Fruit fly (Drosophila melanogaster): ENCODE results near the gene Mayo.

The Mayo gene

DNA sequence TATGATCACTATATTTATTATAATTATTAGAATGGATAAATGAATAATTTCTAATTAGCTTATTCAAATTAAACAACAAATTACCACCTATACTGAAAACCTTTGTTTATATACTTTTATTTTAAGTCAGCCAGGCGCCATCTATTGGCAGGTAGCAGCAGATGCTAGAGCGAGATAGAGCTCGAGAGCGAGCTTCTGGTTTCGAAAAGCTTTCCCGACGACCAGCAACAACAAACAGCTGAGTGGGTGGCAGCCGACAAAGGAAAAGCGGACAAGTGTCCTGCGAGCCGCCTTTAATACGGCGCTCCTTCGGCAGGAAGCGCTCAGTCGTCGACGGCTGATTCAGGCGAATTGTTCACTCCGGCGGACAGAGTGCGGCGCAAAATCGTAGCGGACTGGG, 25.1 kb upstream of the Mayo start, which contains the start of gene Gycbeta100B (continued):
- TF ChIP-seq knrl (GFP tag; IDR thresholded peaks at IDR 0.05; ENCODE audit: partially characterized antibody): no peak
- TF ChIP-seq CkIIα-i1 (GFP tag; IDR thresholded peaks at IDR 0.05): no peak
- TF ChIP-seq lmd (GFP tag; IDR thresholded peaks at IDR 0.05): peak; percentile 15; the same call in 1 of the 2 replicates
- TF ChIP-seq gcm2 (GFP tag; optimal IDR thresholded peaks at IDR 0.05): no peak
- no peak for TF ChIP-seq CG31388 (GFP tag; optimal IDR thresholded peaks at IDR 0.05)
- TF ChIP-seq repo (GFP tag; optimal IDR thresholded peaks at IDR 0.05): no peak
- no peak for TF ChIP-seq CG32772 (GFP tag; IDR thresholded peaks at IDR 0.05)
- TF ChIP-seq Scr (GFP tag; IDR thresholded peaks at IDR 0.05; ENCODE audit: partially characterized antibody): no peak
- no peak for TF ChIP-seq Side (GFP tag; optimal IDR thresholded peaks at IDR 0.05)
- no peak for TF ChIP-seq kay (GFP tag; optimal IDR thresholded peaks at IDR 0.05)
- TF ChIP-seq CG15011 (GFP tag; optimal IDR thresholded peaks at IDR 0.05): no peak
- TF ChIP-seq CG8290 (GFP tag; optimal IDR thresholded peaks at IDR 0.05): no peak
- peak in 1 of 2 experiments; percentile 44 for TF ChIP-seq CG8290 (tag; optimal IDR thresholded peaks at IDR 0.05)
- TF ChIP-seq fd3F (GFP tag; optimal IDR thresholded peaks at IDR 0.05): no peak
- TF ChIP-seq insv (GFP tag; optimal IDR thresholded peaks at IDR 0.05): no peak
- TF ChIP-seq kni (GFP tag; optimal IDR thresholded peaks at IDR 0.05): no peak
- TF ChIP-seq CG7786 (GFP tag; optimal IDR thresholded peaks at IDR 0.05): no peak
- no peak for TF ChIP-seq CG1233 (GFP tag; optimal IDR thresholded peaks at IDR 0.05)
- no peak for TF ChIP-seq CG8765 (GFP tag; IDR thresholded peaks at IDR 0.05)
- TF ChIP-seq vnd (GFP tag; IDR thresholded peaks at IDR 0.05; ENCODE audit: partially characterized antibody): no peak
- no peak for TF ChIP-seq CG34224 (GFP tag; IDR thresholded peaks at IDR 0.05; ENCODE audit: partially characterized antibody)
- TF ChIP-seq CG12744 (GFP tag; optimal IDR thresholded peaks at IDR 0.05): no peak
- TF ChIP-seq so (GFP tag; IDR thresholded peaks at IDR 0.05): no peak
- TF ChIP-seq CG9876 (GFP tag; optimal IDR thresholded peaks at IDR 0.05): no peak
- TF ChIP-seq CG6272 (GFP tag; IDR thresholded peaks at IDR 0.05): no peak
- no peak for TF ChIP-seq Vsx1 (GFP tag; optimal IDR thresholded peaks at IDR 0.05)
- TF ChIP-seq E2f1 (GFP tag; IDR thresholded peaks at IDR 0.05): peak; percentile 52; the same call in 1 of the 2 replicates
- TF ChIP-seq PHDP (tag; optimal IDR thresholded peaks at IDR 0.05): peak; percentile 55
- TF ChIP-seq Xbp1 (GFP tag; optimal IDR thresholded peaks at IDR 0.05): peak; percentile 44
- TF ChIP-seq unpg (GFP tag; optimal IDR thresholded peaks at IDR 0.05): peak; percentile 42
- no peak for TF ChIP-seq CG31224 (GFP tag; IDR thresholded peaks at IDR 0.05)
- no peak for TF ChIP-seq CG18764 (GFP tag; optimal IDR thresholded peaks at IDR 0.05)
- no peak for TF ChIP-seq trh (GFP tag; optimal IDR thresholded peaks at IDR 0.05)
- TF ChIP-seq gt (GFP tag; IDR thresholded peaks at IDR 0.05): no peak
- TF ChIP-seq jing (GFP tag; optimal IDR thresholded peaks at IDR 0.05): no peak
- no peak for TF ChIP-seq CG14710 (tag; optimal IDR thresholded peaks at IDR 0.05)
- 0 out of 2 replicates have a peak, but pooled peaks have one; percentile 32 for TF ChIP-seq Adf1 (GFP tag; IDR thresholded peaks at IDR 0.05)
- TF ChIP-seq CG6689 (GFP tag; IDR thresholded peaks at IDR 0.05): no peak
- no peak for TF ChIP-seq C15 (GFP tag; IDR thresholded peaks at IDR 0.05)
- peak; percentile 14 for TF ChIP-seq cwo (GFP tag; optimal IDR thresholded peaks at IDR 0.05)
- no peak for TF ChIP-seq gsb-n (tag; optimal IDR thresholded peaks at IDR 0.05)
- no peak for TF ChIP-seq CG4360 (GFP tag; IDR thresholded peaks at IDR 0.05)
- TF ChIP-seq CG1603 (tag; optimal IDR thresholded peaks at IDR 0.05): peak; percentile 35
- no peak for TF ChIP-seq Atf6 (GFP tag; IDR thresholded peaks at IDR 0.05)
- no peak for TF ChIP-seq ash1 (GFP tag; optimal IDR thresholded peaks at IDR 0.05)
- peak; percentile 70 for TF ChIP-seq NfI (GFP tag; optimal IDR thresholded peaks at IDR 0.05)
- no peak for TF ChIP-seq wdn (GFP tag; IDR thresholded peaks at IDR 0.05)
- peak; percentile 31 for TF ChIP-seq CG34376 (GFP tag; optimal IDR thresholded peaks at IDR 0.05)
- no peak for TF ChIP-seq CG15696 (tag; optimal IDR thresholded peaks at IDR 0.05)
- no peak for TF ChIP-seq bbx (GFP tag; IDR thresholded peaks at IDR 0.05; ENCODE audit: partially characterized antibody)
- no peak for TF ChIP-seq ab (GFP tag; optimal IDR thresholded peaks at IDR 0.05)
- no peak for TF ChIP-seq CG10209 (GFP tag; optimal IDR thresholded peaks at IDR 0.05)

All from whole organism, embryonic.